Worm (Caenorhabditis elegans) whole organism, L4 larva: ENCODE measurements around the gene arl-8.
A peak's percentile ranks its signal among the peaks of the same experiment; 100 is the strongest.
"Not testable (repeated sequence)": the region's sequence is repeated elsewhere in the genome, so short reads cannot be mapped to it uniquely, and the experiment has no call there.

Experiments
- F49E8.2 ChIP-seq: sonication (generic microtip); optimal IDR thresholded peaks from 2 replicates; lab custom pipeline; 2016; ENCODE audit warnings: missing compliant biosample characterization, mild to moderate bottlenecking, missing genetic modification characterization, borderline replicate concordance
- Y48G9A.11 ChIP-seq: fragments of 200-800 bp; sonication (Bioruptor generic); IDR thresholded peaks from 2 replicates; pipeline ENCODE4 v1.3.6; 2022; ENCODE audit warnings: missing genetic modification reagents, missing genetic modification characterization, missing compliant biosample characterization
- Y75B8A.6 ChIP-seq: fragments of 200-800 bp; sonication (Bioruptor generic); IDR thresholded peaks from 2 replicates; pipeline ENCODE4 v1.3.6; 2022; ENCODE audit warnings: missing genetic modification reagents, missing genetic modification characterization, missing compliant biosample characterization
- ZK546.5 ChIP-seq, 2 experiments: sonication (generic microtip); optimal IDR thresholded peaks; 2 replicates each; lab custom pipeline; 2017; ENCODE audit warnings: missing biosample characterization in 2 of 2, missing genetic modification characterization in 2 of 2
- aha-1 ChIP-seq: fragments of 150-350 bp; peaks from one replicate; lab custom pipeline; 2014; ENCODE audit warnings: missing biosample characterization, missing genetic modification characterization
- aly-2 ChIP-seq: sonication (generic microtip); optimal IDR thresholded peaks from 2 replicates; lab custom pipeline; 2018; ENCODE audit warnings: missing biosample characterization, missing genetic modification characterization
- ceh-20 ChIP-seq: fragments of 200-800 bp; sonication (Bioruptor generic); IDR thresholded peaks from 2 replicates; pipeline ENCODE4 v1.3.6; 2022; ENCODE audit warnings: missing genetic modification reagents, missing genetic modification characterization, missing compliant biosample characterization
- ceh-32 ChIP-seq: sonication (generic microtip); optimal IDR thresholded peaks from 2 replicates; lab custom pipeline; 2016; ENCODE audit warnings: mild to moderate bottlenecking, missing genetic modification characterization, missing compliant biosample characterization; ENCODE audit not compliant: poor library complexity
- ceh-44 ChIP-seq: fragments of 200-800 bp; sonication (Bioruptor generic); IDR thresholded peaks from 2 replicates; pipeline ENCODE4 v1.3.6; 2022; ENCODE audit warnings: missing genetic modification reagents, missing genetic modification characterization, missing compliant biosample characterization
- ceh-62 ChIP-seq: sonication (generic microtip); optimal IDR thresholded peaks from 2 replicates; lab custom pipeline; 2017; ENCODE audit warnings: missing biosample characterization, missing genetic modification characterization
- daf-8 ChIP-seq: fragments of 200-800 bp; sonication (Bioruptor generic); IDR thresholded peaks from 2 replicates; pipeline ENCODE4 v1.3.6; 2022; ENCODE audit warnings: missing genetic modification characterization, missing compliant biosample characterization
- dpl-1 ChIP-seq: fragments of 150-350 bp; optimal IDR thresholded peaks from 2 replicates; lab custom pipeline; 2014; ENCODE audit warnings: missing biosample characterization, missing genetic modification reagents, missing genetic modification characterization
- egl-43 ChIP-seq: fragments of 200-800 bp; sonication (Bioruptor generic); IDR thresholded peaks from 2 replicates; pipeline ENCODE4 v1.3.6; 2022; ENCODE audit warnings: missing genetic modification reagents, missing genetic modification characterization, missing compliant biosample characterization
- hlh-11 ChIP-seq: fragments of 200-800 bp; sonication (Bioruptor generic); optimal IDR thresholded peaks from 2 replicates; lab custom pipeline; 2018; ENCODE audit warnings: mild to moderate bottlenecking, missing genetic modification characterization, missing compliant biosample characterization
- hlh-30 ChIP-seq: sonication (generic microtip); optimal IDR thresholded peaks from 2 replicates; lab custom pipeline; 2017; ENCODE audit warnings: antibody characterized with exemption, mild to moderate bottlenecking, missing genetic modification characterization, missing compliant biosample characterization; ENCODE audit not compliant: insufficient read depth
- hmg-1.1 ChIP-seq: fragments of 200-800 bp; sonication (Bioruptor generic); IDR thresholded peaks from 2 replicates; pipeline ENCODE4 v1.3.6; 2022; ENCODE audit warnings: missing genetic modification reagents, missing genetic modification characterization, missing compliant biosample characterization
- lin-29 ChIP-seq: fragments of 200-800 bp; sonication (Bioruptor generic); IDR thresholded peaks from 2 replicates; pipeline ENCODE4 v1.3.6; 2022; ENCODE audit warnings: missing genetic modification reagents, missing genetic modification characterization, missing compliant biosample characterization
- lin-38 ChIP-seq: fragments of 200-800 bp; sonication (Bioruptor generic); IDR thresholded peaks from 2 replicates; pipeline ENCODE4 v1.3.6; 2022; ENCODE audit warnings: missing genetic modification reagents, missing genetic modification characterization, missing compliant biosample characterization
- mdl-1 ChIP-seq, 2 experiments: fragments of 150-350 bp in 1 of 2; sonication (generic microtip) in 1 of 2; optimal IDR thresholded peaks; 2 replicates each; lab custom pipeline; 2014 to 2017; ENCODE audit warnings: missing biosample characterization in 2 of 2, missing genetic modification characterization in 2 of 2
- mdt-29 ChIP-seq: fragments of 200-800 bp; sonication (Bioruptor generic); IDR thresholded peaks from 2 replicates; pipeline ENCODE4 v1.3.6; 2022; ENCODE audit warnings: missing genetic modification reagents, missing genetic modification characterization, missing compliant biosample characterization
- mxl-2 ChIP-seq: fragments of 200-800 bp; sonication (Bioruptor generic); conservative IDR thresholded peaks from 2 replicates; pipeline ENCODE4 v1.3.6; 2022; ENCODE audit warnings: missing genetic modification reagents, missing genetic modification characterization, missing compliant biosample characterization
- nhr-11 ChIP-seq: fragments of 150-350 bp; optimal IDR thresholded peaks from 2 replicates; lab custom pipeline; 2014; ENCODE audit warnings: missing biosample characterization, missing genetic modification characterization
- nhr-237 ChIP-seq: sonication (generic microtip); optimal IDR thresholded peaks from 2 replicates; lab custom pipeline; 2017; ENCODE audit warnings: missing biosample characterization, missing genetic modification characterization
- rbr-2 ChIP-seq: sonication (generic microtip); optimal IDR thresholded peaks from 2 replicates; lab custom pipeline; 2016; ENCODE audit warnings: missing genotype, missing genetic modification characterization, missing compliant biosample characterization
- set-16 ChIP-seq: fragments of 200-800 bp; sonication (Bioruptor generic); IDR thresholded peaks from 2 replicates; pipeline ENCODE4 v1.3.6; 2022; ENCODE audit warnings: missing genetic modification reagents, missing genetic modification characterization, missing compliant biosample characterization
- snpc-1.2 ChIP-seq: fragments of 200-800 bp; sonication (Bioruptor generic); IDR thresholded peaks from 2 replicates; pipeline ENCODE4 v1.3.6; 2022; ENCODE audit warnings: missing genetic modification reagents, missing genetic modification characterization, missing compliant biosample characterization
- unc-62 ChIP-seq, 3 experiments: fragments of 150-350 bp in 1 of 3; sonication (generic microtip); optimal IDR thresholded peaks in 2 of 3; peaks in 1 of 3; 1 replicate in 1 of 3; 2 replicates in 2 of 3; lab custom pipeline; 2014 to 2017; ENCODE audit warnings: missing biosample characterization in 3 of 3, missing genetic modification characterization in 3 of 3, missing genetic modification reagents in 3 of 3, missing genotype in 1 of 3
- zag-1 ChIP-seq: fragments of 150-350 bp; optimal IDR thresholded peaks from 2 replicates; lab custom pipeline; 2014; ENCODE audit warnings: missing biosample characterization, missing genetic modification characterization
- zfp-2 ChIP-seq: sonication (generic microtip); optimal IDR thresholded peaks from 2 replicates; lab custom pipeline; 2016; ENCODE audit warnings: mild to moderate bottlenecking, missing genetic modification characterization, missing compliant biosample characterization
- zip-11 ChIP-seq: fragments of 200-800 bp; sonication (Bioruptor generic); IDR thresholded peaks from 2 replicates; pipeline ENCODE4 v1.3.6; 2022; ENCODE audit warnings: missing genetic modification characterization, missing compliant biosample characterization

Gene arl-8

ce11 chrIV:14770663-14771062 lies 27.3 kb upstream of the arl-8 start:
- TF ChIP-seq mxl-2 (GFP tag; lab: Robert Waterston, UW) (no peak), lin-38 (GFP tag; lab: Robert Waterston, UW) (peak; percentile 33; the same call in 1 of the 2 replicates), ceh-32 (tag; lab: Kevin White, UChicago) (no peak)

ce11 chrIV:14771325-14771724 lies 26.6 kb upstream of the arl-8 start, which contains the start of gene degl-1:
degl-1 (minus strand) TSS chrIV:14771425.
- no peak for TF ChIP-seq hlh-11 (tag; lab: Kevin White, UChicago)
- no peak for TF ChIP-seq rbr-2 (tag; lab: Kevin White, UChicago)
- no peak for TF ChIP-seq nhr-11 (tag; lab: Kevin White, UChicago)
- TF ChIP-seq mdt-29, result no peak
- no peak for TF ChIP-seq hmg-1.1 (GFP tag; lab: Robert Waterston, UW)
- no peak for TF ChIP-seq ceh-44
- no peak for TF ChIP-seq zag-1 (tag; lab: Kevin White, UChicago)
- no peak for TF ChIP-seq dpl-1 (GFP tag; lab: Kevin White, UChicago)
- no peak for TF ChIP-seq lin-29 (GFP tag; lab: Robert Waterston, UW)
- TF ChIP-seq aha-1 (tag; lab: Kevin White, UChicago), result no peak
- TF ChIP-seq unc-62 (GFP tag; optimal IDR thresholded peaks at IDR 0.05 in 1 of 2; lab: Kevin White, UChicago), result no peak
- no peak for TF ChIP-seq unc-62 (tag; optimal IDR thresholded peaks at IDR 0.05; lab: Kevin White, UChicago)
- no peak for TF ChIP-seq mdl-1 (tag; optimal IDR thresholded peaks at IDR 0.05; lab: Kevin White, UChicago)
- TF ChIP-seq nhr-237 (tag; lab: Kevin White, UChicago), result no peak
- no peak for TF ChIP-seq ceh-62 (tag; lab: Kevin White, UChicago)
- TF ChIP-seq, all 104 proteins: peak for 0

ce11 chrIV:14773280-14774071 lies 24.5 kb upstream of the arl-8 start, which contains the start of gene Y57G11C.36:
Y57G11C.36 (minus strand) TSS chrIV:14773781.
- TF ChIP-seq set-16 (GFP tag; lab: Robert Waterston, UW) (peak; percentile 79), ceh-62 (tag; lab: Kevin White, UChicago) (no peak), snpc-1.2 (GFP tag; lab: Robert Waterston, UW) (0 out of 2 replicates have a peak, but pooled peaks have one; percentile 26)

ce11 chrIV:14774454-14774853 lies 23.5 kb upstream of the arl-8 start, which contains the start of gene Y57G11C.51:
Y57G11C.51 (minus strand) TSS chrIV:14774554.
- not testable (repeated sequence) for TF ChIP-seq hlh-30 (tag; lab: Kevin White, UChicago); zfp-2 (tag; lab: Kevin White, UChicago); set-16 (GFP tag; lab: Robert Waterston, UW)

ce11 chrIV:14780566-14780965 lies 17.4 kb upstream of the arl-8 start:
- peak; percentile 66 for TF ChIP-seq F49E8.2 (tag; lab: Kevin White, UChicago)
- TF ChIP-seq, all 104 proteins: peak for 1; not testable (repeated sequence) for 103

ce11 chrIV:14781537-14781936 lies 16.4 kb upstream of the arl-8 start, which contains the start of gene Y57G11C.8:
Y57G11C.8 (plus strand) TSS chrIV:14781837.
- TF ChIP-seq aly-2, result no peak
- TF ChIP-seq daf-8 (GFP tag; lab: Robert Waterston, UW), result no peak
- TF ChIP-seq ceh-20, result no peak
- TF ChIP-seq ZK546.5 (tag; optimal IDR thresholded peaks at IDR 0.05; lab: Kevin White, UChicago), result no peak

ce11 chrIV:14782211-14782610 lies 15.7 kb upstream of the arl-8 start, which contains the start of gene Y57G11C.1130:
Y57G11C.1130 (plus strand) TSS chrIV:14782511.
- TF ChIP-seq aha-1 (tag; lab: Kevin White, UChicago) (no peak), egl-43 (GFP tag; lab: Robert Waterston, UW) (no peak), Y75B8A.6 (GFP tag; lab: Robert Waterston, UW) (no peak), unc-62 (GFP tag; optimal IDR thresholded peaks at IDR 0.05 in 1 of 2; lab: Kevin White, UChicago) (no peak), unc-62 (tag; optimal IDR thresholded peaks at IDR 0.05; lab: Kevin White, UChicago) (no peak), nhr-11 (tag; lab: Kevin White, UChicago) (no peak), Y48G9A.11 (no peak), zip-11 (no peak)
- TF ChIP-seq, all 104 proteins: peak for 0
